Worm (Caenorhabditis elegans) whole organism, young adult: ENCODE data around the gene dyf-4.

Experiments
- C17E4.6 ChIP-seq: fragments of 200-800 bp; sonication (Bioruptor generic); IDR thresholded peaks from 2 replicates; pipeline ENCODE4 v1.3.6; 2022; ENCODE audit warnings: missing genetic modification reagents, missing genetic modification characterization, missing compliant biosample characterization
- F10E7.11 ChIP-seq: sonication (generic microtip); optimal IDR thresholded peaks from 2 replicates; lab custom pipeline; 2017; ENCODE audit warnings: mild to moderate bottlenecking, missing genetic modification characterization, moderate library complexity, missing compliant biosample characterization
- F33H1.4 ChIP-seq: fragments of 200-800 bp; sonication (Bioruptor generic); IDR thresholded peaks from 2 replicates; pipeline ENCODE4 v1.3.6; 2022; ENCODE audit warnings: missing genetic modification reagents, missing genetic modification characterization, missing compliant biosample characterization
- F49E8.2 ChIP-seq: sonication (generic microtip); optimal IDR thresholded peaks from 3 replicates; lab custom pipeline; 2017; ENCODE audit warnings: missing genetic modification characterization, mild to moderate bottlenecking, missing compliant biosample characterization, antibody characterized with exemption, moderate library complexity; ENCODE audit not compliant: insufficient read depth
- F52B5.7 ChIP-seq: sonication (generic microtip); optimal IDR thresholded peaks from 2 replicates; lab custom pipeline; 2016; ENCODE audit warnings: mild to moderate bottlenecking, missing genetic modification characterization, missing compliant biosample characterization
- Y56A3A.18 ChIP-seq: fragments of 200-800 bp; sonication (Bioruptor generic); IDR thresholded peaks from 2 replicates; pipeline ENCODE4 v1.3.6; 2022; ENCODE audit warnings: missing genetic modification reagents, missing genetic modification characterization, missing compliant biosample characterization
- Y95B8A.8 ChIP-seq: fragments of 200-800 bp; sonication (Bioruptor generic); IDR thresholded peaks from 2 replicates; pipeline ENCODE4 v1.3.6; 2022; ENCODE audit warnings: missing genetic modification reagents, missing genetic modification characterization, missing compliant biosample characterization
- akir-1 ChIP-seq: fragments of 200-800 bp; sonication (Bioruptor generic); optimal IDR thresholded peaks from 2 replicates; lab custom pipeline; 2018; ENCODE audit warnings: mild to moderate bottlenecking, missing genetic modification characterization, moderate library complexity, missing compliant biosample characterization
- attf-5 ChIP-seq: fragments of 200-800 bp; sonication (Bioruptor generic); optimal IDR thresholded peaks from 2 replicates; lab custom pipeline; 2018; ENCODE audit warnings: mild to moderate bottlenecking, missing genetic modification characterization, missing compliant biosample characterization
- bed-2 ChIP-seq: fragments of 200-800 bp; sonication (Bioruptor generic); IDR thresholded peaks from 2 replicates; pipeline ENCODE4 v1.3.6; 2022; ENCODE audit warnings: missing genetic modification reagents, missing genetic modification characterization, missing compliant biosample characterization
- ccch-3 ChIP-seq: fragments of 200-800 bp; sonication (Bioruptor generic); optimal IDR thresholded peaks from 2 replicates; lab custom pipeline; 2018; ENCODE audit warnings: mild to moderate bottlenecking, missing genetic modification characterization, missing compliant biosample characterization
- ceh-58 ChIP-seq: fragments of 200-800 bp; sonication (Bioruptor generic); IDR thresholded peaks from 2 replicates; pipeline ENCODE4 v1.3.6; 2022; ENCODE audit warnings: missing genetic modification characterization, missing compliant biosample characterization
- ceh-79 ChIP-seq: sonication (generic microtip); optimal IDR thresholded peaks from 2 replicates; lab custom pipeline; 2017; ENCODE audit warnings: mild to moderate bottlenecking, missing genetic modification characterization, missing compliant biosample characterization
- egl-18 ChIP-seq: fragments of 200-800 bp; sonication (Bioruptor generic); IDR thresholded peaks from 2 replicates; pipeline ENCODE4 v1.3.6; 2022; ENCODE audit warnings: missing genetic modification reagents, missing genetic modification characterization, missing compliant biosample characterization
- egl-44 ChIP-seq: fragments of 200-800 bp; sonication (Bioruptor generic); IDR thresholded peaks from 2 replicates; pipeline ENCODE4 v1.3.6; 2022; ENCODE audit warnings: missing genetic modification reagents, missing genetic modification characterization, missing compliant biosample characterization
- egrh-3 ChIP-seq: fragments of 200-800 bp; sonication (Bioruptor generic); IDR thresholded peaks from 2 replicates; pipeline ENCODE4 v1.3.6; 2022; ENCODE audit warnings: missing genetic modification reagents, missing genetic modification characterization, missing compliant biosample characterization
- hlh-12 ChIP-seq: sonication (generic microtip); optimal IDR thresholded peaks from 2 replicates; lab custom pipeline; 2016; ENCODE audit warnings: missing genetic modification characterization, missing compliant biosample characterization
- hmg-1.2 ChIP-seq: fragments of 200-800 bp; sonication (Bioruptor generic); IDR thresholded peaks from 2 replicates; pipeline ENCODE4 v1.3.6; 2022; ENCODE audit warnings: missing genetic modification reagents, missing genetic modification characterization, missing compliant biosample characterization
- hsf-1 ChIP-seq: fragments of 200-800 bp; sonication (Bioruptor generic); IDR thresholded peaks from 2 replicates; pipeline ENCODE4 v1.3.6; 2022; ENCODE audit warnings: missing genetic modification reagents, missing genetic modification characterization, missing compliant biosample characterization
- lag-1 ChIP-seq: fragments of 200-800 bp; sonication (Bioruptor generic); IDR thresholded peaks from 2 replicates; pipeline ENCODE4 v1.3.6; 2022; ENCODE audit warnings: missing genetic modification reagents, missing genetic modification characterization, missing compliant biosample characterization
- let-526 ChIP-seq: fragments of 200-800 bp; sonication (Bioruptor generic); IDR thresholded peaks from 2 replicates; pipeline ENCODE4 v1.3.6; 2022; ENCODE audit warnings: missing genetic modification reagents, missing genetic modification characterization, missing compliant biosample characterization
- lin-40 ChIP-seq: sonication (generic microtip); optimal IDR thresholded peaks from 2 replicates; lab custom pipeline; 2016; ENCODE audit warnings: missing genetic modification characterization, mild to moderate bottlenecking, missing compliant biosample characterization, missing genotype, missing genetic modification reagents
- madf-10 ChIP-seq: sonication (generic microtip); optimal IDR thresholded peaks from 2 replicates; lab custom pipeline; 2016; ENCODE audit warnings: mild to moderate bottlenecking, missing genetic modification characterization, missing compliant biosample characterization
- madf-6 ChIP-seq: fragments of 200-800 bp; sonication (Bioruptor generic); IDR thresholded peaks from 2 replicates; pipeline ENCODE4 v1.3.6; 2022; ENCODE audit warnings: missing genetic modification reagents, missing genetic modification characterization, missing compliant biosample characterization
- mel-28 ChIP-seq: sonication (generic microtip); optimal IDR thresholded peaks from 2 replicates; lab custom pipeline; 2016; ENCODE audit warnings: borderline replicate concordance, mild to moderate bottlenecking, missing genetic modification characterization, missing compliant biosample characterization
- mes-4 ChIP-seq: sonication (generic microtip); optimal IDR thresholded peaks from 2 replicates; lab custom pipeline; 2016; ENCODE audit warnings: missing genotype, missing genetic modification characterization, missing compliant biosample characterization
- nfya-2 ChIP-seq: fragments of 200-800 bp; sonication (Bioruptor generic); IDR thresholded peaks from 2 replicates; pipeline ENCODE4 v1.3.6; 2022; ENCODE audit warnings: missing genetic modification reagents, missing genetic modification characterization, missing compliant biosample characterization
- nfyb-1 ChIP-seq: fragments of 200-800 bp; sonication (Bioruptor generic); IDR thresholded peaks from 2 replicates; pipeline ENCODE4 v1.3.6; 2022; ENCODE audit warnings: missing genetic modification reagents, missing genetic modification characterization, missing compliant biosample characterization
- nhr-80 ChIP-seq: sonication (generic microtip); optimal IDR thresholded peaks from 2 replicates; lab custom pipeline; 2016; ENCODE audit warnings: missing genetic modification characterization, missing compliant biosample characterization
- pha-4 ChIP-seq: fragments of 150-350 bp; sonication (generic microtip); optimal IDR thresholded peaks from 2 replicates; lab custom pipeline; 2014; ENCODE audit warnings: missing biosample characterization, missing genetic modification reagents, missing genetic modification characterization
- rcor-1 ChIP-seq: fragments of 200-800 bp; sonication (Bioruptor generic); IDR thresholded peaks from 2 replicates; pipeline ENCODE4 v1.3.6; 2022; ENCODE audit warnings: missing genetic modification reagents, missing genetic modification characterization, missing compliant biosample characterization
- rpc-1 ChIP-seq, 2 experiments: fragments of 150-350 bp in 1 of 2; sonication (generic microtip) in 1 of 2; optimal IDR thresholded peaks; 2 replicates each; lab custom pipeline; 2014 to 2018; ENCODE audit warnings: missing biosample characterization in 1 of 2, missing genetic modification characterization in 1 of 2, missing genetic modification reagents in 1 of 2, missing genotype in 1 of 2
- sea-2 ChIP-seq: fragments of 200-800 bp; sonication (Bioruptor generic); IDR thresholded peaks from 2 replicates; pipeline ENCODE4 v1.3.6; 2022; ENCODE audit warnings: missing genetic modification characterization, missing compliant biosample characterization
- snpc-1.3 ChIP-seq: sonication (generic microtip); optimal IDR thresholded peaks from 2 replicates; lab custom pipeline; 2017; ENCODE audit warnings: missing genetic modification characterization, mild to moderate bottlenecking, missing compliant biosample characterization, antibody characterized with exemption, moderate library complexity, missing genotype, missing genetic modification reagents; ENCODE audit not compliant: insufficient read depth
- snpc-3.4 ChIP-seq: sonication (generic microtip); optimal IDR thresholded peaks from 2 replicates; lab custom pipeline; 2017; ENCODE audit warnings: missing genetic modification characterization, mild to moderate bottlenecking, missing compliant biosample characterization, antibody characterized with exemption, moderate library complexity, missing genotype, missing genetic modification reagents
- tlf-1 ChIP-seq: fragments of 200-800 bp; sonication (Bioruptor generic); optimal IDR thresholded peaks from 2 replicates; lab custom pipeline; 2018; ENCODE audit warnings: mild to moderate bottlenecking, missing genetic modification characterization, missing compliant biosample characterization
- xnd-1 ChIP-seq: sonication (generic microtip); optimal IDR thresholded peaks from 2 replicates; lab custom pipeline; 2016; ENCODE audit warnings: missing genotype, missing genetic modification reagents, missing genetic modification characterization, missing compliant biosample characterization
- ztf-22 ChIP-seq: fragments of 200-800 bp; sonication (Bioruptor generic); optimal IDR thresholded peaks from 2 replicates; lab custom pipeline; 2018; ENCODE audit warnings: mild to moderate bottlenecking, missing genetic modification characterization, moderate library complexity, missing compliant biosample characterization

The dyf-4 gene

ce11 chrV:12534941-12535340, 9.4 kb upstream of the dyf-4 start:
- TF ChIP-seq attf-5 = no peak
- no peak for TF ChIP-seq F10E7.11

DNA sequence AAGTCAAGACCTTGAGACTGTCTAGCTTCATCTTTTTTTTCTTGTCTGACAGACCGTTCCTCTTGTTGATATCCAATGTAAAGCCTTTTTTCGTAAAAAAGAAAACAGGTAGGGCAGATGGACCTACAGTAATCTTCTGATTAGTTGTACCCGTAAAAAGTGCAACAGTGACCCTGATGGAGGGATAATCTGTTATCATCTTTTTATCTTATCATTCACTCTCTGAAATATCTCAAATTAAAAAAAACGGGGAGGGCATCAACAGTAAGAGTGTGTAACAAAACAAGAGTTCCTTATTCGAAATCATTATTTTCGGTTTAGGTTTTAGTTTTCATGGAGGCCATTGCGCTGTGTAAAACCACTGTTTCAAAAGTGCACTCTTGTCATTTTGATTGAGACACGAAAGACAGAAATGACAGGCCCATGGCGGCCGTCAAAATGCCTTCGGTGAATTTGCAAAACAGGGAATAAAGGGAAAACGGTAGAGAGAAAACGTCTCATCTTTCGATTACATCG, 8.2 kb upstream of the dyf-4 start:
- TF ChIP-seq Y56A3A.18 (GFP tag; lab: Robert Waterston, UW) (no peak), nhr-80 (tag; lab: Kevin White, UChicago) (peak; percentile 7)

- TF ChIP-seq pha-4 = no peak
- peak; percentile 65 for TF ChIP-seq nhr-80 (tag; lab: Kevin White, UChicago)
These were observed 6.8 kb upstream of the dyf-4 start for ce11 chrV:12532369-12532768.

ce11 chrV:12531084-12531483, 5.5 kb upstream of the dyf-4 start:
- TF ChIP-seq hmg-1.2 (GFP tag; lab: Robert Waterston, UW) (no peak), egl-18 (GFP tag; lab: Robert Waterston, UW) (no peak), ccch-3 (GFP tag; lab: Kevin White, UChicago) (no peak), madf-6 (GFP tag; lab: Robert Waterston, UW) (no peak), F33H1.4 (GFP tag; lab: Robert Waterston, UW) (no peak), Y95B8A.8 (GFP tag; lab: Robert Waterston, UW) (no peak), nfyb-1 (no peak), ztf-22 (GFP tag; lab: Kevin White, UChicago) (no peak), sea-2 (GFP tag; lab: Robert Waterston, UW) (no peak), ceh-79 (tag; lab: Kevin White, UChicago) (no peak), madf-10 (tag; lab: Kevin White, UChicago) (no peak), egl-44 (no peak), pha-4 (no peak), mes-4 (no peak), let-526 (GFP tag; lab: Robert Waterston, UW) (no peak), nfya-2 (no peak), Y56A3A.18 (GFP tag; lab: Robert Waterston, UW) (no peak), akir-1 (GFP tag; lab: Kevin White, UChicago) (no peak), bed-2 (GFP tag; lab: Robert Waterston, UW) (no peak)
- TF ChIP-seq, all 124 proteins: peak for 0

- TF ChIP-seq egl-44 (no peak), xnd-1 (no peak), ceh-58 (GFP tag; lab: Robert Waterston, UW) (no peak), lag-1 (GFP tag; lab: Robert Waterston, UW) (no peak), snpc-1.3 (tag; lab: Kevin White, UChicago) (no peak), hsf-1 (no peak), lin-40 (tag; lab: Kevin White, UChicago) (no peak), hlh-12 (tag; lab: Kevin White, UChicago) (no peak), rcor-1 (GFP tag; lab: Robert Waterston, UW) (no peak), F49E8.2 (tag; lab: Kevin White, UChicago) (no peak), egrh-3 (GFP tag; lab: Robert Waterston, UW) (no peak), ztf-22 (GFP tag; lab: Kevin White, UChicago) (no peak), snpc-3.4 (tag; lab: Kevin White, UChicago) (no peak), C17E4.6 (no peak), nfyb-1 (no peak), tlf-1 (GFP tag; lab: Kevin White, UChicago) (no peak), sea-2 (GFP tag; lab: Robert Waterston, UW) (no peak), F52B5.7 (tag; lab: Kevin White, UChicago) (no peak), rpc-1 (optimal IDR thresholded peaks at IDR 0.05; lab: Kevin White, UChicago) (no peak), rpc-1 (tag; optimal IDR thresholded peaks at IDR 0.05; lab: Kevin White, UChicago) (no peak), mel-28 (tag; lab: Kevin White, UChicago) (no peak)
These were observed 4.6 kb upstream of the dyf-4 start for ce11 chrV:12530129-12530528.
